Fruit fly (Drosophila melanogaster) whole organism, larva: Measurements from ENCODE around the gene Ube3a.

Source experiments
- noc ChIP-seq: fragments of 200-800 bp; sonication (Bioruptor generic); optimal IDR thresholded peaks from 3 replicates; lab custom pipeline; 2019; ENCODE audit warnings: missing biosample characterization, mild to moderate bottlenecking, missing genetic modification characterization, moderate library complexity

Ube3a gene

DNA sequence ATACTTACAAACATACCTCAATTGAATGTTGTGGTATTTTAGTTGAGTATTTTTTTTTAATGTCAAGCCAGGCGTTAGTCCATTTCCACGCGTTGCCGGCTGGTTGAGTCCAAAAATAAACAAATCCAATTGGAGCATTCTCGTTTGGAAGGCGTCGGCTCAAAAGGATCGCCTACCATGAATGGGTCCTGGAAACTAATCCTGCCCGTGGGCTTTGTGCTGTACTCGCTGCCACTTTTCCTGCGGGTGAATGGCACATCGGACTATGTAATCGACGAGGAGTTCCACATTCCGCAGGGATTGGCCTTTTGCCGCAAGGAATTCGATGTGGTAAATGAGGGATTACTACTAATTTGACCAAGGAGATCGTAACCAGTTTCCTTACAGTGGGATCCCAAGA lies 45.5 kb downstream of the Ube3a start, which contains the start of gene Alg10:
Gene Alg10 (plus strand): TSS at position 73 of the 400 bp plus-strand sequence.
- no peak for TF ChIP-seq noc (tag; lab: Kevin White, UChicago)
